Worm (Caenorhabditis elegans) whole organism, early embryonic: ENCODE data around the gene mom-1.

Source experiments
- B0310.2 ChIP-seq: sonication (generic microtip); optimal IDR thresholded peaks from 2 replicates; lab custom pipeline; 2016; ENCODE audit warnings: mild to moderate bottlenecking, missing genetic modification characterization, missing compliant biosample characterization
- F13C5.2 ChIP-seq: sonication (generic microtip); optimal IDR thresholded peaks from 2 replicates; lab custom pipeline; 2017; ENCODE audit warnings: mild to moderate bottlenecking, missing genetic modification characterization, inconsistent platforms, missing compliant biosample characterization
- aly-1 ChIP-seq: sonication (generic microtip); optimal IDR thresholded peaks from 2 replicates; lab custom pipeline; 2016; ENCODE audit warnings: missing genetic modification characterization, missing compliant biosample characterization
- ama-1 ChIP-seq: fragments of 150-350 bp; optimal IDR thresholded peaks from 2 replicates; lab custom pipeline; 2014
- ceh-13 ChIP-seq: fragments of 200-800 bp; sonication (Bioruptor generic); optimal IDR thresholded peaks from 2 replicates; lab custom pipeline; 2018; ENCODE audit warnings: mild to moderate bottlenecking, missing genetic modification characterization, missing compliant biosample characterization
- ceh-36 ChIP-seq: sonication (generic microtip); optimal IDR thresholded peaks from 2 replicates; lab custom pipeline; 2016; ENCODE audit warnings: missing genetic modification characterization, inconsistent platforms, missing compliant biosample characterization
- ets-7 ChIP-seq: sonication (generic microtip); optimal IDR thresholded peaks from 2 replicates; lab custom pipeline; 2016; ENCODE audit warnings: missing genotype, missing genetic modification characterization, missing compliant biosample characterization
- flt-1 ChIP-seq: fragments of 200-800 bp; sonication (Bioruptor generic); IDR thresholded peaks from 2 replicates; pipeline ENCODE4 v1.3.6; 2022; ENCODE audit warnings: missing genetic modification characterization, missing compliant biosample characterization
- hmbx-1 ChIP-seq: sonication (generic microtip); optimal IDR thresholded peaks from 2 replicates; lab custom pipeline; 2016; ENCODE audit warnings: mild to moderate bottlenecking, missing genetic modification characterization, missing compliant biosample characterization
- hmg-4 ChIP-seq: fragments of 200-800 bp; sonication (Bioruptor generic); optimal IDR thresholded peaks from 2 replicates; lab custom pipeline; 2018; ENCODE audit warnings: mild to moderate bottlenecking, missing genetic modification characterization, missing compliant biosample characterization
- hnd-1 ChIP-seq: sonication (generic microtip); optimal IDR thresholded peaks from 2 replicates; lab custom pipeline; 2016; ENCODE audit warnings: missing genetic modification characterization, missing compliant biosample characterization
- pes-1 ChIP-seq: fragments of 200-800 bp; sonication (Bioruptor generic); IDR thresholded peaks from 2 replicates; pipeline ENCODE4 v1.3.6; 2022; ENCODE audit warnings: missing genetic modification reagents, missing genetic modification characterization, missing compliant biosample characterization
- scrt-1 ChIP-seq: fragments of 200-800 bp; sonication (Bioruptor generic); IDR thresholded peaks from 2 replicates; pipeline ENCODE4 v1.3.6; 2022; ENCODE audit warnings: missing genetic modification characterization, missing compliant biosample characterization
- sea-1 ChIP-seq: fragments of 200-800 bp; sonication (Bioruptor generic); conservative IDR thresholded peaks from 2 replicates; pipeline ENCODE4 v1.3.6; 2022; ENCODE audit warnings: missing genetic modification characterization, missing compliant biosample characterization
- tbx-11 ChIP-seq: fragments of 200-800 bp; sonication (Bioruptor generic); IDR thresholded peaks from 2 replicates; pipeline ENCODE4 v1.3.6; 2022; ENCODE audit warnings: missing genetic modification characterization, missing compliant biosample characterization
- tbx-37 ChIP-seq: fragments of 200-800 bp; sonication (Bioruptor generic); conservative IDR thresholded peaks from 2 replicates; pipeline ENCODE4 v1.3.6; 2022; ENCODE audit warnings: missing genetic modification reagents, missing genetic modification characterization, missing compliant biosample characterization
- tra-4 ChIP-seq: sonication (generic microtip); optimal IDR thresholded peaks from 2 replicates; lab custom pipeline; 2017; ENCODE audit warnings: missing genetic modification characterization, missing compliant biosample characterization

mom-1 gene

DNA sequence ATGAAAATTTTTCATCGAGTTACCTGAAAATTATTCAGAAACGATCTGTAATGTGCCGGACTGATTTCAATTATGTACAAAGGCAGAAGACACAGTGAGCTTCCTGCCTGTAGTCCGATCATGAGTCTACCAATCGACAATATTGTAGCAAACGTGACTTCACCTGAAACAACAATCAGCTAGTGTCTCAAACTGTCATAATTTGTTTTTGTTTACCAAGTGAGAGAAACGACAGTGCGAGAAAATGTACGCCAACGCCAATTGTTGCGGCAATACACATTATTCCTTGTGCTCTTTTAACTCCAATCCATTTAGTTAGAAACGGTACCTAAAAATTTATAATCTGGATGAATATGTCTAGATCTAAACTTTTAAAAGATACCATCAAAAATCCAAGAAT, 44.4 kb downstream of the mom-1 start:
- TF ChIP-seq aly-1 (tag; lab: Kevin White, UChicago) (no peak), F13C5.2 (no peak), pes-1 (GFP tag; lab: Robert Waterston, UW) (no peak), tbx-37 (GFP tag; lab: Robert Waterston, UW) (no peak), sea-1 (no peak), ceh-36 (tag; lab: Kevin White, UChicago) (no peak), B0310.2 (tag; lab: Kevin White, UChicago) (no peak)

DNA sequence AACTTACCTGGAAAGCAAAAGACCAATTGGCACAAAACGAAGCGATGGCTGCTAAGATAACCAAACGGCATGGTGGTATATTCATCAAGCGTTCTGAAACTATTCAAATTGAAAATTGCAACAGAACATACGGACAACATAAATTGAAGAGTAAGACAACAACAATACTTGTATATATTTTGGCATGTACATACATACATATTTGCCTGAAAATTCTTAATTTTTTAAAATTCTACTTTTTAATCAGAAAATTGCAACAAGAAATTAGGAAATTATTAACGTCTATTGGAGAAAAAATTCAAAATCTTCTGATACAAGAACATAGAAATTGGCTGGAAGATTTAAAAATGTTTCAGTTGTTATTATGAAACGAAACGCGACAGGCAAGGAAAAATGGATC, 45.0 kb downstream of the mom-1 start, which contains the start of gene C03B1.13:
Gene C03B1.13 (minus strand): TSS at position 101 of the 400 bp plus-strand sequence.
- TF ChIP-seq B0310.2 (tag; lab: Kevin White, UChicago) (no peak), F13C5.2 (no peak), flt-1 (GFP tag; lab: Robert Waterston, UW) (no peak), tbx-37 (GFP tag; lab: Robert Waterston, UW) (no peak), ama-1 (lab: Kevin White, UChicago) (no peak), ceh-13 (GFP tag; lab: Kevin White, UChicago) (no peak), sea-1 (no peak), ets-7 (no peak), tra-4 (tag; lab: Kevin White, UChicago) (no peak), ceh-36 (tag; lab: Kevin White, UChicago) (no peak), hnd-1 (tag; lab: Kevin White, UChicago) (no peak), pes-1 (GFP tag; lab: Robert Waterston, UW) (no peak), hmg-4 (GFP tag; lab: Kevin White, UChicago) (no peak), tbx-11 (no peak), scrt-1 (GFP tag; lab: Robert Waterston, UW) (no peak), aly-1 (tag; lab: Kevin White, UChicago) (no peak), hmbx-1 (no peak)

DNA sequence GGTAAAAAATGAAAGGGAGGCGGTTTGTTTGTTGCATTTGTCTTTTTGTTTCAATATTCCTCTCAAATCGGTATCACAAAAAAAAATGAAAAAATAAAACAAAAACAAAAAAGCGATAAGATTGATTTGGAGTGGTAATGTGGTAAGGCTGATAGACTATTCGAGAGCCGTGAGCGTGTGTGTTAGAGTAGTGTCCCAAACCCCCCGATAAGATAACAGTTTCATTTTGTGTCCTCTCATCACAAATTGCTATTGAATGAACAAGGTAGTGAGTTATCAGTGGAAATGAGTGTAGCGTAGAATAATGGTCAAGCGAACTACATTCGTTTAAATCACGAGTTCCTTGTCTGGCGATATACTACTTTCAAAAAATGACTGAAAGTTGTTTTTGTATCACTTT, 45.5 kb downstream of the mom-1 start:
- TF ChIP-seq ceh-13 (GFP tag; lab: Kevin White, UChicago), result no peak
- TF ChIP-seq ets-7, result no peak
- no peak for TF ChIP-seq ceh-36 (tag; lab: Kevin White, UChicago)
- no peak for TF ChIP-seq tbx-37 (GFP tag; lab: Robert Waterston, UW)
- TF ChIP-seq F13C5.2, result no peak
- no peak for TF ChIP-seq tra-4 (tag; lab: Kevin White, UChicago)
- TF ChIP-seq sea-1, result no peak
- TF ChIP-seq scrt-1 (GFP tag; lab: Robert Waterston, UW), result no peak
- no peak for TF ChIP-seq tbx-11
- no peak for TF ChIP-seq hmbx-1
- no peak for TF ChIP-seq flt-1 (GFP tag; lab: Robert Waterston, UW)
- no peak for TF ChIP-seq B0310.2 (tag; lab: Kevin White, UChicago)
- TF ChIP-seq ama-1 (lab: Kevin White, UChicago), result no peak

DNA sequence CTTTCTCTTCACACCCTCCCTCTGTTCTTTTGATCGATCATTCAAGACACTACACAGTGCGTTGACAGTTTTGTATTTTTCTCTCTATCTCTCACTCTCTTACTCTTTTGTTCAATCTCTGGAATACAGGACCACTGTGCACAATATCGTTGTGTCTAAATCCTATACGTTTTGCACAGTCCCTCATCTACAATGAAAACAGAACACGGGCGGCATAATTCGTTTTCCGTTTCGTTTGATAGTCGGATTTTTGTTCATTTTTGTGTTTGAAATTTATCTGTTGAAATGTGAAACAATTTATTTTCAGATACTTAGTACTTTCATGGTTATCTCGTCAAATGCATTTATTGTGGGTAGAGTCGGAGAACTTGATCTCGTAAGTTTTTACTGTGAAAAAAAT, 48.6 kb downstream of the mom-1 start, which contains the start of gene C03B1.7:
Gene C03B1.7 (plus strand): TSS at position 301 of the 400 bp plus-strand sequence.
- no peak for TF ChIP-seq F13C5.2
- no peak for TF ChIP-seq tra-4 (tag; lab: Kevin White, UChicago)
- no peak for TF ChIP-seq hnd-1 (tag; lab: Kevin White, UChicago)
- TF ChIP-seq pes-1 (GFP tag; lab: Robert Waterston, UW), result no peak
- no peak for TF ChIP-seq tbx-37 (GFP tag; lab: Robert Waterston, UW)
- TF ChIP-seq ceh-13 (GFP tag; lab: Kevin White, UChicago), result no peak

DNA sequence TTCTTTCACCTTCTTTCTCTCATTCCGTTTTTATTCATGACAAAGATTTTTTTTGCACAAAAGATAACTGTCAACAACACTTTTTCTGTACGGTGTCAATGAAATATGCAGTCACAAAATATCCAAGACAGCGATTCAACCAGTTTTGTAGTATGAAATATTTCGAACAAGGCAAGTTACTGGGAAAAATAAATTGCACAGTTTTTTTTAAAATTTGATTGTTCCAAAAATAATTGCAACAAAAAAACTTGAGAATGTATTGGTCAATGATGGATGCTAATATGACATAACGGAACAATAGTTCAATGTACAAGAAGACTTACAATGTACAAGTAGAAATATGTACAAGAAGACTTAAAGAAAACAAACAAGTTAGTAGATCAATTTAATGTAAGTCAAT, 52.9 kb downstream of the mom-1 start:
- no peak for TF ChIP-seq scrt-1 (GFP tag; lab: Robert Waterston, UW)
- no peak for TF ChIP-seq hnd-1 (tag; lab: Kevin White, UChicago)
- TF ChIP-seq flt-1 (GFP tag; lab: Robert Waterston, UW), result no peak
- TF ChIP-seq ceh-36 (tag; lab: Kevin White, UChicago), result no peak
- no peak for TF ChIP-seq tbx-37 (GFP tag; lab: Robert Waterston, UW)
- no peak for TF ChIP-seq sea-1
- no peak for TF ChIP-seq aly-1 (tag; lab: Kevin White, UChicago)
- no peak for TF ChIP-seq F13C5.2

DNA sequence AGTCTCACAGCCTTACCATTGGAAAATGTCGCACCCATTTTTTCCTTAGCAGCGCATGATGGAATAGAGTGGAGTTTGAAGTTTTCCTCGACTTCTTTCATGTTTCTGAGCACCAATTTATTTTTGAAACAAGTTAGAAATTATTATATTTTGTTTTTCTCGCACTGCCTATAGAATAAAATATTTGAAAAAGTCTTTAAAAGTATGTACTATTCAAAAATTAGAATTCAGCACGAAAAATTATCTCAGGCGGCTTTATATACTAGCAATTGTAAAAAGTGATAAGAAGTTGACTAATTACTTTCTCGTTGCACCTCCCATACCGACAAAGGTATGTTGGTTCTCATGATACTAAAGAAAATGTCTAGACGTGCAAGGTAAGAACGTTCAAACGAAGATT, 54.1 kb downstream of the mom-1 start, which contains the start of gene C03B1.9:
Gene C03B1.9 (minus strand): TSS at position 101 of the 400 bp plus-strand sequence.
- TF ChIP-seq flt-1 (GFP tag; lab: Robert Waterston, UW) (no peak), hmbx-1 (no peak), tbx-37 (GFP tag; lab: Robert Waterston, UW) (no peak), aly-1 (tag; lab: Kevin White, UChicago) (no peak), sea-1 (no peak), hmg-4 (GFP tag; lab: Kevin White, UChicago) (no peak), ceh-13 (GFP tag; lab: Kevin White, UChicago) (no peak), F13C5.2 (no peak), B0310.2 (tag; lab: Kevin White, UChicago) (no peak), scrt-1 (GFP tag; lab: Robert Waterston, UW) (no peak)
